Worm (Caenorhabditis elegans) whole organism, young adult: ENCODE measurements around the gene C09B9.2.

Experiments
- B0261.1 ChIP-seq: sonication (generic microtip); optimal IDR thresholded peaks from 2 replicates; lab custom pipeline; 2016; ENCODE audit warnings: mild to moderate bottlenecking, missing genetic modification characterization, moderate library complexity, missing compliant biosample characterization
- C17E4.6 ChIP-seq: fragments of 200-800 bp; sonication (Bioruptor generic); IDR thresholded peaks from 2 replicates; pipeline ENCODE4 v1.3.6; 2022; ENCODE audit warnings: missing genetic modification reagents, missing genetic modification characterization, missing compliant biosample characterization
- F10E7.11 ChIP-seq: sonication (generic microtip); optimal IDR thresholded peaks from 2 replicates; lab custom pipeline; 2017; ENCODE audit warnings: mild to moderate bottlenecking, missing genetic modification characterization, moderate library complexity, missing compliant biosample characterization
- F22D6.2 ChIP-seq: sonication (generic microtip); optimal IDR thresholded peaks from 2 replicates; lab custom pipeline; 2016; ENCODE audit warnings: mild to moderate bottlenecking, missing genetic modification characterization, missing compliant biosample characterization
- F33H1.4 ChIP-seq: fragments of 200-800 bp; sonication (Bioruptor generic); IDR thresholded peaks from 2 replicates; pipeline ENCODE4 v1.3.6; 2022; ENCODE audit warnings: missing genetic modification reagents, missing genetic modification characterization, missing compliant biosample characterization
- Y53F4B.3 ChIP-seq: fragments of 200-800 bp; sonication (Bioruptor generic); IDR thresholded peaks from 2 replicates; pipeline ENCODE4 v1.3.6; 2022; ENCODE audit warnings: missing genetic modification reagents, missing genetic modification characterization, missing compliant biosample characterization
- Y56A3A.18 ChIP-seq: fragments of 200-800 bp; sonication (Bioruptor generic); IDR thresholded peaks from 2 replicates; pipeline ENCODE4 v1.3.6; 2022; ENCODE audit warnings: missing genetic modification reagents, missing genetic modification characterization, missing compliant biosample characterization
- Y95B8A.8 ChIP-seq: fragments of 200-800 bp; sonication (Bioruptor generic); IDR thresholded peaks from 2 replicates; pipeline ENCODE4 v1.3.6; 2022; ENCODE audit warnings: missing genetic modification reagents, missing genetic modification characterization, missing compliant biosample characterization
- ama-1 ChIP-seq, 3 experiments: fragments of 150-350 bp in 1 of 3; sonication (generic microtip) in 2 of 3; optimal IDR thresholded peaks; 2 replicates each; lab custom pipeline; 2014 to 2018; ENCODE audit warnings: missing biosample characterization in 2 of 3, missing genetic modification characterization in 2 of 3, missing genetic modification reagents in 2 of 3
- aptf-2 ChIP-seq: fragments of 200-800 bp; sonication (Bioruptor generic); conservative IDR thresholded peaks from 2 replicates; pipeline ENCODE4 v1.3.6; 2022; ENCODE audit warnings: missing genetic modification reagents, missing genetic modification characterization, missing compliant biosample characterization
- athp-1 ChIP-seq: sonication (generic microtip); optimal IDR thresholded peaks from 2 replicates; lab custom pipeline; 2017; ENCODE audit warnings: mild to moderate bottlenecking, missing genetic modification characterization, missing compliant biosample characterization
- attf-3 ChIP-seq: fragments of 200-800 bp; sonication (Bioruptor generic); conservative IDR thresholded peaks from 2 replicates; pipeline ENCODE4 v1.3.6; 2022; ENCODE audit warnings: missing genetic modification reagents, missing genetic modification characterization, missing compliant biosample characterization
- attf-6 ChIP-seq: fragments of 200-800 bp; sonication (Bioruptor generic); IDR thresholded peaks from 2 replicates; pipeline ENCODE4 v1.3.6; 2022; ENCODE audit warnings: missing genetic modification reagents, missing genetic modification characterization, missing compliant biosample characterization
- ceh-79 ChIP-seq: sonication (generic microtip); optimal IDR thresholded peaks from 2 replicates; lab custom pipeline; 2017; ENCODE audit warnings: mild to moderate bottlenecking, missing genetic modification characterization, missing compliant biosample characterization
- dpff-1 ChIP-seq: sonication (generic microtip); optimal IDR thresholded peaks from 2 replicates; lab custom pipeline; 2017; ENCODE audit warnings: mild to moderate bottlenecking, missing genetic modification characterization, missing compliant biosample characterization
- ekl-4 ChIP-seq: fragments of 200-800 bp; sonication (Bioruptor generic); IDR thresholded peaks from 2 replicates; pipeline ENCODE4 v1.3.6; 2022; ENCODE audit warnings: missing genetic modification reagents, missing genetic modification characterization, missing compliant biosample characterization
- him-1 ChIP-seq: sonication (generic microtip); optimal IDR thresholded peaks from 2 replicates; lab custom pipeline; 2016; ENCODE audit warnings: missing genotype, missing genetic modification reagents, missing genetic modification characterization, missing compliant biosample characterization
- hlh-12 ChIP-seq: sonication (generic microtip); optimal IDR thresholded peaks from 2 replicates; lab custom pipeline; 2016; ENCODE audit warnings: missing genetic modification characterization, missing compliant biosample characterization
- hlh-26 ChIP-seq: fragments of 200-800 bp; sonication (Bioruptor generic); conservative IDR thresholded peaks from 2 replicates; pipeline ENCODE4 v1.3.6; 2022; ENCODE audit warnings: missing genetic modification reagents, missing genetic modification characterization, missing compliant biosample characterization
- hmg-1.2 ChIP-seq: fragments of 200-800 bp; sonication (Bioruptor generic); IDR thresholded peaks from 2 replicates; pipeline ENCODE4 v1.3.6; 2022; ENCODE audit warnings: missing genetic modification reagents, missing genetic modification characterization, missing compliant biosample characterization
- hmg-20 ChIP-seq: fragments of 200-800 bp; sonication (Bioruptor generic); IDR thresholded peaks from 2 replicates; pipeline ENCODE4 v1.3.6; 2022; ENCODE audit warnings: missing genetic modification reagents, missing genetic modification characterization, missing compliant biosample characterization
- hrde-1 ChIP-seq: sonication (generic microtip); optimal IDR thresholded peaks from 2 replicates; lab custom pipeline; 2016; ENCODE audit warnings: missing genetic modification characterization, mild to moderate bottlenecking, missing compliant biosample characterization, moderate library complexity, missing genotype, missing genetic modification reagents, borderline replicate concordance
- let-526 ChIP-seq: fragments of 200-800 bp; sonication (Bioruptor generic); IDR thresholded peaks from 2 replicates; pipeline ENCODE4 v1.3.6; 2022; ENCODE audit warnings: missing genetic modification reagents, missing genetic modification characterization, missing compliant biosample characterization
- let-607 ChIP-seq, 2 experiments: fragments of 200-800 bp in 1 of 2; sonication (Bioruptor generic) in 1 of 2; sonication (generic microtip) in 1 of 2; optimal IDR thresholded peaks; 2 replicates each; lab custom pipeline; 2016 to 2018; ENCODE audit warnings: mild to moderate bottlenecking in 2 of 2, missing compliant biosample characterization in 2 of 2, missing genetic modification characterization in 2 of 2, moderate library complexity in 2 of 2, missing genotype in 1 of 2
- lin-35 ChIP-seq, 3 experiments: fragments of 150-350 bp in 2 of 3; sonication (generic microtip) in 1 of 3; optimal IDR thresholded peaks; 2 replicates each; lab custom pipeline; 2014 to 2018; ENCODE audit warnings: missing biosample characterization in 3 of 3, missing genetic modification characterization in 3 of 3, missing genetic modification reagents in 3 of 3
- lin-40 ChIP-seq: sonication (generic microtip); optimal IDR thresholded peaks from 2 replicates; lab custom pipeline; 2016; ENCODE audit warnings: missing genetic modification characterization, mild to moderate bottlenecking, missing compliant biosample characterization, missing genotype, missing genetic modification reagents
- lir-1 ChIP-seq: fragments of 200-800 bp; sonication (Bioruptor generic); conservative IDR thresholded peaks from 2 replicates; pipeline ENCODE4 v1.3.6; 2022; ENCODE audit warnings: missing genetic modification reagents, missing genetic modification characterization, missing compliant biosample characterization
- nfyb-1 ChIP-seq: fragments of 200-800 bp; sonication (Bioruptor generic); IDR thresholded peaks from 2 replicates; pipeline ENCODE4 v1.3.6; 2022; ENCODE audit warnings: missing genetic modification reagents, missing genetic modification characterization, missing compliant biosample characterization
- nhr-120 ChIP-seq: fragments of 200-800 bp; sonication (Bioruptor generic); IDR thresholded peaks from 2 replicates; pipeline ENCODE4 v1.3.6; 2022; ENCODE audit warnings: missing genetic modification characterization, missing compliant biosample characterization
- nhr-179 ChIP-seq: sonication (generic microtip); optimal IDR thresholded peaks from 2 replicates; lab custom pipeline; 2016; ENCODE audit warnings: mild to moderate bottlenecking, missing genetic modification characterization, missing compliant biosample characterization
- pbrm-1 ChIP-seq: fragments of 200-800 bp; sonication (Bioruptor generic); IDR thresholded peaks from 2 replicates; pipeline ENCODE4 v1.3.6; 2022; ENCODE audit warnings: missing genetic modification reagents, missing genetic modification characterization, missing compliant biosample characterization
- rpc-1 ChIP-seq, 2 experiments: fragments of 150-350 bp in 1 of 2; sonication (generic microtip) in 1 of 2; optimal IDR thresholded peaks; 2 replicates each; lab custom pipeline; 2014 to 2018; ENCODE audit warnings: missing biosample characterization in 1 of 2, missing genetic modification characterization in 1 of 2, missing genetic modification reagents in 1 of 2, missing genotype in 1 of 2
- sptf-2 ChIP-seq: fragments of 200-800 bp; sonication (Bioruptor generic); optimal IDR thresholded peaks from 2 replicates; lab custom pipeline; 2018; ENCODE audit warnings: mild to moderate bottlenecking, missing genetic modification characterization, missing compliant biosample characterization
- tbp1 ChIP-seq: fragments of 200-800 bp; sonication (Bioruptor generic); optimal IDR thresholded peaks from 2 replicates; lab custom pipeline; 2018; ENCODE audit warnings: mild to moderate bottlenecking, missing genetic modification characterization, missing compliant biosample characterization
- tlf-1 ChIP-seq: fragments of 200-800 bp; sonication (Bioruptor generic); optimal IDR thresholded peaks from 2 replicates; lab custom pipeline; 2018; ENCODE audit warnings: mild to moderate bottlenecking, missing genetic modification characterization, missing compliant biosample characterization
- xnd-1 ChIP-seq: sonication (generic microtip); optimal IDR thresholded peaks from 2 replicates; lab custom pipeline; 2016; ENCODE audit warnings: missing genotype, missing genetic modification reagents, missing genetic modification characterization, missing compliant biosample characterization
- ztf-28 ChIP-seq: fragments of 200-800 bp; sonication (Bioruptor generic); IDR thresholded peaks from 2 replicates; pipeline ENCODE4 v1.3.6; 2022; ENCODE audit warnings: missing genetic modification reagents, missing genetic modification characterization, missing compliant biosample characterization
- ztf-3 ChIP-seq: fragments of 200-800 bp; sonication (Bioruptor generic); optimal IDR thresholded peaks from 2 replicates; lab custom pipeline; 2018; ENCODE audit warnings: mild to moderate bottlenecking, missing genetic modification characterization, missing compliant biosample characterization

Gene C09B9.2

DNA sequence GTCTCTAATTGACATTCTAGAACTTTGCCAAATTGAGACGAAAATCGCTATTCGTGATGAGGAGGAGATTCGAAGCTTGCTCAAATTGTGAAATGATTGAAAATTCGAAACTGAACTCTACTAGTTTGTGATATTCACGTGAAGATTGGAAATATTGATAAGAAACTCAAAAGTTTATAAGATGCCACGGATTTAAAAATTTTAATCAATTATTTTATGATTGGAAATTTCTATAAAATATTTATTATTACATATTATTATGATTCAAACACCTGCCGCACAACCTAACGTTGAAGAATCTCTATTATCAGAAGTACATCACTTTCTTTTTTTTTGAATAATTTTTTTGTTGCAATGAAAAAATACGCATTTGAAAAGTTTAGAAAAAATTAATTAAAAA is 40.6 kb upstream of the C09B9.2 start, which contains the start of gene E03H12.7:
TSS of gene E03H12.7 (minus strand) at position 101 of the 400 bp plus-strand sequence.
- TF ChIP-seq Y95B8A.8 (GFP tag; lab: Robert Waterston, UW) (no peak), nhr-179 (tag; lab: Kevin White, UChicago) (no peak), ceh-79 (tag; lab: Kevin White, UChicago) (no peak), lin-40 (tag; lab: Kevin White, UChicago) (no peak), ztf-3 (GFP tag; lab: Kevin White, UChicago) (no peak), xnd-1 (tag; lab: Kevin White, UChicago) (no peak), hlh-12 (tag; lab: Kevin White, UChicago) (no peak), lin-35 (GFP tag; optimal IDR thresholded peaks at IDR 0.05; lab: Kevin White, UChicago) (no peak), hmg-1.2 (no peak), ztf-28 (no peak), ama-1 (optimal IDR thresholded peaks at IDR 0.05; lab: Kevin White, UChicago) (no peak), ama-1 (GFP tag; optimal IDR thresholded peaks at IDR 0.05; lab: Kevin White, UChicago) (no peak), ekl-4 (GFP tag; lab: Robert Waterston, UW) (no peak), F33H1.4 (GFP tag; lab: Robert Waterston, UW) (no peak), nfyb-1 (no peak), aptf-2 (GFP tag; lab: Robert Waterston, UW) (no peak), hmg-20 (no peak), Y56A3A.18 (GFP tag; lab: Robert Waterston, UW) (no peak)

DNA sequence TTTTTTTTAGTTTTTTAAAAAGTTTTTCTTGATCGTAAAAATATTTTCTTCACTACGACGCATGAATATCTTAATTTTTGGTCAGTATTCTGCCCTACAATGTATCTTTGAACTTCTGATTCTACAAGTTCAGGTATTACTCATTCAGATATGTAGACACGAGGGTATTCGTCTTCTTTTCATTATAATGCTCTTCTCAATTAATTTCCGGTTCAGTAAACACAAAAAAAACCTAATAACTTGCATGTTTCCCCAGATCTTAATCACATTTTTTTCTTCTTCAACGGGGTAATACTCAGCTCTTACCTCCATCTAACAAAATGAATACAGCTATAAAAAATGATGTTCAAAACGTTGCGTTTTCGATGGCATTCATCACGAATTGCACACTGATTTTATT is 37.0 kb upstream of the C09B9.2 start, which contains the start of gene str-162:
TSS of gene str-162 (plus strand) at position 301 of the 400 bp plus-strand sequence.
- TF ChIP-seq tbp1 (GFP tag; lab: Kevin White, UChicago) (no peak), athp-1 (tag; lab: Kevin White, UChicago) (no peak), F10E7.11 (tag; lab: Kevin White, UChicago) (no peak), C17E4.6 (GFP tag; lab: Robert Waterston, UW) (no peak), rpc-1 (optimal IDR thresholded peaks at IDR 0.05; lab: Kevin White, UChicago) (no peak), rpc-1 (tag; optimal IDR thresholded peaks at IDR 0.05; lab: Kevin White, UChicago) (no peak), B0261.1 (no peak), hrde-1 (tag; lab: Kevin White, UChicago) (no peak), tlf-1 (GFP tag; lab: Kevin White, UChicago) (no peak), ceh-79 (tag; lab: Kevin White, UChicago) (no peak), him-1 (no peak), hmg-1.2 (no peak), aptf-2 (GFP tag; lab: Robert Waterston, UW) (no peak), F33H1.4 (GFP tag; lab: Robert Waterston, UW) (no peak), let-526 (GFP tag; lab: Robert Waterston, UW) (no peak), attf-3 (GFP tag; lab: Robert Waterston, UW) (no peak), Y53F4B.3 (no peak)

DNA sequence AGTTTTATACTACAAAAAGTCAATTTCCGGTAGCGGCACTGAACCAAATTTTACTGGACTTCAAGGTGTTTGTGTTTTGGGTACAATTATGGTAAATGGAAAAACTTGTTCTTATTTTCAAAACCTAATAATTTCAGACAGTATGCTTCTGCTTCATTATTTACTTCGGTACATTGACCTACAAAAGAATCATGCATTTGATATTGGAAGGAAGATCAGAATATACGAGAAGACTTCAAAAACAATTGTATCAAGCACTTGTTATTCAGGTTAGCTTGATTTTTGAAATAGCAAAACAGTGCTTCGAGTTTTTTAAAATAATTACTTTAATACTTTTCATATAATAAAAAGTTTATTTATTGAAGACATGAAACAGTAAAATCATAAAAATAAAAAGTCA is 36.0 kb upstream of the C09B9.2 start:
- TF ChIP-seq hmg-20 (no peak), hlh-26 (GFP tag; lab: Robert Waterston, UW) (no peak), dpff-1 (tag; lab: Kevin White, UChicago) (no peak), lir-1 (GFP tag; lab: Robert Waterston, UW) (no peak), attf-3 (GFP tag; lab: Robert Waterston, UW) (no peak), attf-6 (no peak), let-607 (tag; optimal IDR thresholded peaks at IDR 0.05; lab: Kevin White, UChicago) (no peak), nhr-120 (GFP tag; lab: Robert Waterston, UW) (no peak), pbrm-1 (GFP tag; lab: Robert Waterston, UW) (no peak), sptf-2 (no peak), aptf-2 (GFP tag; lab: Robert Waterston, UW) (no peak), F22D6.2 (tag; lab: Kevin White, UChicago) (no peak), C17E4.6 (GFP tag; lab: Robert Waterston, UW) (no peak)
